Worm (Caenorhabditis elegans) whole organism, L1 larva: ENCODE measurements around the gene K02H11.4.

ENCODE experiments used
- C04F5.9 ChIP-seq: sonication (generic microtip); optimal IDR thresholded peaks from 2 replicates; lab custom pipeline; 2016; ENCODE audit warnings: missing genetic modification characterization, missing compliant biosample characterization
- Y116A8C.19 ChIP-seq: sonication (generic microtip); optimal IDR thresholded peaks from 2 replicates; lab custom pipeline; 2016; ENCODE audit warnings: missing compliant biosample characterization, missing genetic modification characterization, borderline replicate concordance
- alr-1 ChIP-seq: fragments of 200-800 bp; sonication (Bioruptor generic); optimal IDR thresholded peaks from 2 replicates; lab custom pipeline; 2018; ENCODE audit warnings: borderline replicate concordance, mild to moderate bottlenecking, missing genetic modification characterization, missing compliant biosample characterization
- ceh-63 ChIP-seq: fragments of 200-800 bp; sonication (Bioruptor generic); optimal IDR thresholded peaks from 2 replicates; lab custom pipeline; 2018; ENCODE audit warnings: mild to moderate bottlenecking, missing genetic modification characterization, missing compliant biosample characterization
- ceh-8 ChIP-seq: fragments of 200-800 bp; sonication (Bioruptor generic); optimal IDR thresholded peaks from 2 replicates; lab custom pipeline; 2018; ENCODE audit warnings: mild to moderate bottlenecking, missing genetic modification characterization, moderate library complexity, missing compliant biosample characterization
- dsc-1 ChIP-seq: sonication (generic microtip); optimal IDR thresholded peaks from 2 replicates; lab custom pipeline; 2016; ENCODE audit warnings: mild to moderate bottlenecking, missing genetic modification characterization, missing compliant biosample characterization
- egl-13 ChIP-seq: sonication (generic microtip); optimal IDR thresholded peaks from 2 replicates; lab custom pipeline; 2016; ENCODE audit warnings: missing genotype, missing genetic modification reagents, missing genetic modification characterization, missing compliant biosample characterization
- elt-2 ChIP-seq: sonication (generic microtip); optimal IDR thresholded peaks from 2 replicates; lab custom pipeline; 2016; ENCODE audit warnings: missing genetic modification characterization, mild to moderate bottlenecking, inconsistent platforms, missing compliant biosample characterization, missing genetic modification reagents
- elt-3 ChIP-seq, 6 experiments: fragments of 150-350 bp in 1 of 6; sonication (generic microtip); optimal IDR thresholded peaks; 2 replicates each; lab custom pipeline; 2017 to 2018; ENCODE audit warnings: missing biosample characterization in 6 of 6, missing genetic modification characterization in 6 of 6, inconsistent platforms in 1 of 6
- fkh-10 ChIP-seq: sonication (generic microtip); optimal IDR thresholded peaks from 2 replicates; lab custom pipeline; 2017; ENCODE audit warnings: missing biosample characterization, missing genetic modification reagents, missing genetic modification characterization
- fkh-8 ChIP-seq: sonication (generic microtip); optimal IDR thresholded peaks from 2 replicates; lab custom pipeline; 2016; ENCODE audit warnings: mild to moderate bottlenecking, missing genetic modification characterization, missing compliant biosample characterization
- hlh-17 ChIP-seq: fragments of 200-800 bp; sonication (Bioruptor generic); optimal IDR thresholded peaks from 2 replicates; lab custom pipeline; 2018; ENCODE audit warnings: missing genetic modification characterization, mild to moderate bottlenecking, missing compliant biosample characterization, moderate library complexity, borderline replicate concordance
- hlh-4 ChIP-seq: sonication (generic microtip); optimal IDR thresholded peaks from 2 replicates; lab custom pipeline; 2016; ENCODE audit warnings: mild to moderate bottlenecking, missing genetic modification characterization, missing compliant biosample characterization
- hpl-2 ChIP-seq: fragments of 150-350 bp; optimal IDR thresholded peaks from 2 replicates; lab custom pipeline; 2014; ENCODE audit warnings: missing biosample characterization, missing genetic modification reagents, missing genetic modification characterization
- lin-14 ChIP-seq: fragments of 200-800 bp; sonication (Bioruptor generic); optimal IDR thresholded peaks from 2 replicates; lab custom pipeline; 2018; ENCODE audit warnings: mild to moderate bottlenecking, missing genetic modification characterization, moderate library complexity, missing compliant biosample characterization
- lin-15B ChIP-seq: fragments of 150-350 bp; sonication (generic microtip); optimal IDR thresholded peaks from 3 replicates; lab custom pipeline; 2014; ENCODE audit warnings: missing biosample characterization, missing genetic modification characterization
- lir-3 ChIP-seq: sonication (generic microtip); optimal IDR thresholded peaks from 2 replicates; lab custom pipeline; 2016; ENCODE audit warnings: mild to moderate bottlenecking, missing genetic modification characterization, moderate library complexity, missing compliant biosample characterization; ENCODE audit not compliant: poor library complexity
- mab-9 ChIP-seq: fragments of 200-800 bp; sonication (Bioruptor generic); IDR thresholded peaks from 2 replicates; pipeline ENCODE4 v1.3.6; 2022; ENCODE audit warnings: missing genetic modification reagents, missing genetic modification characterization, missing compliant biosample characterization
- nhr-28 ChIP-seq: fragments of 150-350 bp; optimal IDR thresholded peaks from 2 replicates; lab custom pipeline; 2014; ENCODE audit warnings: missing biosample characterization, missing genetic modification characterization
- nhr-47 ChIP-seq: sonication (generic microtip); optimal IDR thresholded peaks from 2 replicates; lab custom pipeline; 2016; ENCODE audit warnings: mild to moderate bottlenecking, missing genetic modification characterization, moderate library complexity, missing compliant biosample characterization
- nhr-71 ChIP-seq: sonication (generic microtip); optimal IDR thresholded peaks from 2 replicates; lab custom pipeline; 2016; ENCODE audit warnings: mild to moderate bottlenecking, missing genetic modification characterization, moderate library complexity, missing compliant biosample characterization
- nhr-76 ChIP-seq: sonication (generic microtip); optimal IDR thresholded peaks from 2 replicates; lab custom pipeline; 2017; ENCODE audit warnings: missing biosample characterization, missing genetic modification characterization
- nhr-77 ChIP-seq: fragments of 150-350 bp; optimal IDR thresholded peaks from 2 replicates; lab custom pipeline; 2014; ENCODE audit warnings: missing biosample characterization, missing genetic modification characterization
- nhr-84 ChIP-seq: sonication (generic microtip); optimal IDR thresholded peaks from 2 replicates; lab custom pipeline; 2017; ENCODE audit warnings: missing biosample characterization, missing genetic modification characterization
- nhr-85 ChIP-seq: sonication (generic microtip); peaks from one replicate; lab custom pipeline; 2016; ENCODE audit warnings: missing genetic modification characterization, inconsistent platforms, missing compliant biosample characterization
- nhr-90 ChIP-seq: sonication (generic microtip); optimal IDR thresholded peaks from 2 replicates; lab custom pipeline; 2016; ENCODE audit warnings: mild to moderate bottlenecking, missing genetic modification characterization, missing compliant biosample characterization; ENCODE audit not compliant: poor library complexity
- unc-130 ChIP-seq: fragments of 150-350 bp; optimal IDR thresholded peaks from 2 replicates; lab custom pipeline; 2017; ENCODE audit warnings: missing biosample characterization, missing genetic modification characterization, inconsistent platforms
- unc-86 ChIP-seq: sonication (generic microtip); optimal IDR thresholded peaks from 2 replicates; lab custom pipeline; 2016; ENCODE audit warnings: missing genetic modification characterization, missing compliant biosample characterization
- vab-15 ChIP-seq: sonication (generic microtip); optimal IDR thresholded peaks from 2 replicates; lab custom pipeline; 2017; ENCODE audit warnings: missing genotype, mild to moderate bottlenecking, missing genetic modification characterization, missing compliant biosample characterization
- zip-4 ChIP-seq: fragments of 200-800 bp; sonication (Bioruptor generic); optimal IDR thresholded peaks from 2 replicates; lab custom pipeline; 2018; ENCODE audit warnings: mild to moderate bottlenecking, missing genetic modification characterization, moderate library complexity, missing compliant biosample characterization
- ztf-11 ChIP-seq, 2 experiments: sonication (generic microtip); optimal IDR thresholded peaks; 2 replicates each; lab custom pipeline; 2016 to 2017; ENCODE audit warnings: missing genetic modification characterization in 2 of 2, missing biosample characterization in 1 of 2, missing compliant biosample characterization in 1 of 2
- ztf-4 ChIP-seq: fragments of 150-350 bp; optimal IDR thresholded peaks from 2 replicates; lab custom pipeline; 2014; ENCODE audit warnings: missing biosample characterization, missing genetic modification characterization

K02H11.4 gene

ce11 chrV:1505995-1506394 lies 25.1 kb downstream of the K02H11.4 start, which contains the start of gene sru-28:
TSS of gene sru-28 (plus strand) at chrV:1506295.
- TF ChIP-seq fkh-10 (GFP tag; lab: Kevin White, UChicago) = no peak
- no peak for TF ChIP-seq nhr-85 (tag; lab: Kevin White, UChicago)
- TF ChIP-seq ceh-63 (GFP tag; lab: Kevin White, UChicago) = no peak
- TF ChIP-seq dsc-1 (tag; lab: Kevin White, UChicago) = no peak
- TF ChIP-seq egl-13 (tag; lab: Kevin White, UChicago) = no peak
- TF ChIP-seq fkh-8 (tag; lab: Kevin White, UChicago) = no peak
- TF ChIP-seq elt-3 (tag; optimal IDR thresholded peaks at IDR 0.05; lab: Kevin White, UChicago) = no peak
- no peak for TF ChIP-seq nhr-76 (tag; lab: Kevin White, UChicago)
- no peak for TF ChIP-seq unc-130 (tag; lab: Kevin White, UChicago)
- TF ChIP-seq ceh-8 (GFP tag; lab: Kevin White, UChicago) = no peak
- no peak for TF ChIP-seq nhr-84 (tag; lab: Kevin White, UChicago)
- no peak for TF ChIP-seq ztf-4 (tag; lab: Kevin White, UChicago)
- TF ChIP-seq unc-86 (tag; lab: Kevin White, UChicago) = no peak
- no peak for TF ChIP-seq nhr-28 (tag; lab: Kevin White, UChicago)

- no peak for TF ChIP-seq lin-14 (GFP tag; lab: Kevin White, UChicago)
Measured at ce11 chrV:1499140-1499539, 31.9 kb downstream of the K02H11.4 start, which contains the start of gene sru-27. TSS of gene sru-27 (plus strand) at chrV:1499440.

DNA sequence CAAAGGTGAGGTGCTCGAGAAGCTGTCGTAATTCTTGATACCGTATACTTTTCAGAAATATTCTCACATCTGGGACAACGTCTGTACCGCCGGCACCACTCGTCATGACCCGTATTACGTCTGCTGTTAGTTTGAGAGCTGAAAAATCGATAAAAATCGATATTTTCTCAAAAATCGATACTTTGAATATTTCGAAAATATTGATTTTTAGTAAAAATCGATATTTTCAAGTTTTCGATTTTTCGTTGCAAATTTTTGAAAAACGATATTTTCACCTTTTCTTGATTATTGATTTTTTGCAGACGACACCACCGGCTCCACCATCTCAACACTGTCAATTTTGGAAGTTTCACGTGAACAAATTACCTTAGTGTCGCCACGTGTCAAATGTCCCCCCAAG lies 35.3 kb downstream of the K02H11.4 start:
- TF ChIP-seq hlh-4 (tag; lab: Kevin White, UChicago) (no peak), nhr-47 (no peak), lir-3 (no peak), unc-86 (tag; lab: Kevin White, UChicago) (no peak), elt-3 (tag; optimal IDR thresholded peaks at IDR 0.05; lab: Kevin White, UChicago) (no peak), nhr-84 (tag; lab: Kevin White, UChicago) (no peak), vab-15 (tag; lab: Kevin White, UChicago) (no peak), elt-2 (tag; lab: Kevin White, UChicago) (no peak), nhr-71 (tag; lab: Kevin White, UChicago) (no peak), C04F5.9 (no peak), alr-1 (tag; lab: Kevin White, UChicago) (no peak)

ce11 chrV:1495334-1495733 lies 35.7 kb downstream of the K02H11.4 start, which contains the start of gene C38C3.3:
TSS of gene C38C3.3 (plus strand) at chrV:1495634.
- no peak for TF ChIP-seq zip-4 (GFP tag; lab: Kevin White, UChicago)
- no peak for TF ChIP-seq mab-9
- TF ChIP-seq Y116A8C.19 (tag; lab: Kevin White, UChicago) = no peak
- no peak for TF ChIP-seq hlh-17 (GFP tag; lab: Kevin White, UChicago)

DNA sequence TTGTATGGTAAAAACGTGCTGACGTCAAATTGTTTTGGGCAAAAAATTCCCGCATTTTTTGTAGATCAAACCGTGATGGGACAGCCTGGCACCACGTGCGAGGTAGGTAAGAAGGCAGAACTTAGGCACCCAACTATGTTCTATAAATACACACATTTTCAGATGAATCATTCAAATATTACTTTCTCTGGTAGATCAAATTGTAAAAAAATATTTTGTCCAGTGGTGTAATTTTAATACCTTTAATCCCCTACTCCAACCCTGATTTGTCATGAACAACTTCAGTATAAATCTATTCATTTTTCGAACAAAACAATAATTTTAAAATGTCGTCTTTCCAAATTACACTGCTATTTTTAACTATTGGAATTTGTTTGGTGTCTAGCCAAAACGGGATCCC lies 36.6 kb downstream of the K02H11.4 start, which contains the start of gene spig-7:
spig-7 (plus strand) TSS at position 301 of the 400 bp plus-strand sequence.
- TF ChIP-seq elt-2 (tag; lab: Kevin White, UChicago) = no peak
- no peak for TF ChIP-seq unc-130 (tag; lab: Kevin White, UChicago)
- no peak for TF ChIP-seq fkh-8 (tag; lab: Kevin White, UChicago)
- no peak for TF ChIP-seq ztf-11 (tag; optimal IDR thresholded peaks at IDR 0.05; lab: Kevin White, UChicago)
- TF ChIP-seq nhr-77 (tag; lab: Kevin White, UChicago) = no peak
- no peak for TF ChIP-seq lin-15B (tag; lab: Kevin White, UChicago)
- no peak for TF ChIP-seq alr-1 (tag; lab: Kevin White, UChicago)
- TF ChIP-seq hpl-2 (GFP tag; lab: Kevin White, UChicago) = no peak
- TF ChIP-seq nhr-90 (tag; lab: Kevin White, UChicago) = no peak
- TF ChIP-seq, all 84 proteins: peak for 0
